Fruit fly (Drosophila melanogaster) whole organism, embryonic: ENCODE data around the gene Mst85C.

Experiments used
- CG12391 ChIP-seq: fragments of 200-800 bp; sonication (Bioruptor generic); optimal IDR thresholded peaks from 3 replicates; lab custom pipeline; 2018; ENCODE audit warnings: missing biosample characterization, mild to moderate bottlenecking, missing genetic modification characterization, moderate library complexity
- CG32532 ChIP-seq: fragments of 200-800 bp; sonication (Bioruptor generic); IDR thresholded peaks from 2 replicates; pipeline ENCODE4 v1.3.6; 2022; ENCODE audit warnings: missing biosample characterization, missing genetic modification characterization
- CG33213 ChIP-seq: fragments of 200-800 bp; sonication (Bioruptor generic); optimal IDR thresholded peaks from 3 replicates; lab custom pipeline; 2016; ENCODE audit warnings: missing biosample characterization, missing genetic modification characterization
- CG5245 ChIP-seq: fragments of 200-800 bp; sonication (Bioruptor generic); optimal IDR thresholded peaks from 3 replicates; lab custom pipeline; 2016; ENCODE audit warnings: missing biosample characterization, missing genetic modification characterization
- CG8359 ChIP-seq: fragments of 200-800 bp; sonication (Bioruptor generic); optimal IDR thresholded peaks from 2 replicates; lab custom pipeline; 2017; ENCODE audit warnings: missing biosample characterization, mild to moderate bottlenecking, missing genetic modification characterization, borderline replicate concordance
- D19A ChIP-seq: fragments of 200-800 bp; optimal IDR thresholded peaks from 3 replicates; lab custom pipeline; 2019; ENCODE audit warnings: missing biosample characterization, mild to moderate bottlenecking, missing genetic modification characterization, moderate library complexity
- Deaf1 ChIP-seq: fragments of 200-800 bp; optimal IDR thresholded peaks from 3 replicates; lab custom pipeline; 2019; ENCODE audit warnings: missing biosample characterization, mild to moderate bottlenecking, missing genetic modification characterization, moderate library complexity
- Hmr ChIP-seq: fragments of 200-800 bp; sonication (Bioruptor generic); optimal IDR thresholded peaks from 3 replicates; lab custom pipeline; 2017; ENCODE audit warnings: mild to moderate bottlenecking, missing biosample characterization, missing genetic modification reagents, missing genetic modification characterization
- Oaz ChIP-seq: fragments of 200-800 bp; sonication (Bioruptor generic); IDR thresholded peaks from 2 replicates; pipeline ENCODE4 v1.3.6; 2022; ENCODE audit warnings: missing biosample characterization, missing genetic modification characterization
- onecut ChIP-seq: fragments of 200-800 bp; sonication (Bioruptor generic); IDR thresholded peaks from 2 replicates; pipeline ENCODE4 v1.3.6; 2022; ENCODE audit warnings: missing biosample characterization, missing genetic modification characterization
- zen2 ChIP-seq: fragments of 200-800 bp; sonication (Bioruptor generic); IDR thresholded peaks from 3 replicates; pipeline ENCODE4 v1.3.6; 2022; ENCODE audit warnings: missing biosample characterization, missing genetic modification characterization; ENCODE audit not compliant: partially characterized antibody

DNA sequence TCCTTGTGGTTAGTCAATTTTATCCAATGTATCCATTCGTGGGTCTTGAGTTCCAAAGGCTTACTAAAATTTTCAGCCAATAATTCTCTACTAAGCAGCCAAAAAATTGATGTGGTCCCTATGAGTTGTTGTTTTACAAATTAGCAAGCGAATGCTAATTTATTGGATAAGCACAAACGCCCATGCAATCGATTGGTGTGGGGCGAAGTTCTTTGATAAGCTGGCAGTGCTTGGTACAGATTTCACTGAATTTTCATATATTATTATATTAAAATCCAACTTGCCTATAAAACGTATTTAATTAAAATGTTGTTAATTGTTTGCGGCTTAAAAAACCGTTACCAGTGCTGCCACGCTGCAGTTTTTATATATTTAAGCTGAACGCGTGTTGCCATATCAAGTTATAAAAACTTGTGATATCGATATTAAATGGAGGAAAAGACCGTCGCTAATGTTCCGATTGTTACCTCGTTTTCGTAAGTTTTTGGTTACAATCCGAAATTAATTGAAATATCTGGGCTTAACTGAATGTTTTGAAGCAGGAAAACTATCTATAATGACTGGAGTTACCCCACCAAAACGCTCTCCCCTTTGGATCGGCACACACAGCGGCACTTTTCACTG lies 44.7 kb upstream of the Mst85C start, which contains the start of the genes CG31100 and CG11980:
- no peak for TF ChIP-seq Oaz (GFP tag; lab: Robert Waterston, UW)
- TF ChIP-seq Deaf1 (tag; lab: Kevin White, UChicago), result no peak
- TF ChIP-seq CG32532 (GFP tag; lab: Robert Waterston, UW), result no peak
- TF ChIP-seq CG12391 (tag; lab: Kevin White, UChicago), result no peak
- TF ChIP-seq CG5245 (GFP tag; lab: Kevin White, UChicago), result no peak
- no peak for TF ChIP-seq Hmr (GFP tag; lab: Kevin White, UChicago)
- TF ChIP-seq zen2 (GFP tag; lab: Robert Waterston, UW), result peak; percentile 55; the same call in 2 of the 3 replicates
- TF ChIP-seq CG8359 (GFP tag; lab: Kevin White, UChicago), result no peak
- peak; percentile 33 for TF ChIP-seq CG33213 (GFP tag; lab: Kevin White, UChicago)
- no peak for TF ChIP-seq D19A (tag; lab: Kevin White, UChicago)
- TF ChIP-seq onecut, result no peak
